Fruit fly (Drosophila melanogaster) whole organism, wandering third instar larva: ENCODE results near the gene Ir94d.

Experiments
- GATAd ChIP-seq: sonication (Bioruptor generic); optimal IDR thresholded peaks from 2 replicates; lab custom pipeline; 2016; ENCODE audit warnings: missing biosample characterization, missing genetic modification characterization
- OdsH ChIP-seq: fragments of 200-800 bp; sonication (Bioruptor generic); optimal IDR thresholded peaks from 2 replicates; lab custom pipeline; 2016; ENCODE audit warnings: missing biosample characterization, mild to moderate bottlenecking, missing genetic modification characterization
- lola ChIP-seq: fragments of >200 bp; optimal IDR thresholded peaks from 2 replicates; lab custom pipeline; 2017; ENCODE audit warnings: missing biosample characterization, missing genetic modification characterization
- psq ChIP-seq: fragments of 200-800 bp; sonication (Bioruptor generic); optimal IDR thresholded peaks from 3 replicates; lab custom pipeline; 2017; ENCODE audit warnings: missing biosample characterization, mild to moderate bottlenecking, missing genetic modification characterization, moderate library complexity

DNA sequence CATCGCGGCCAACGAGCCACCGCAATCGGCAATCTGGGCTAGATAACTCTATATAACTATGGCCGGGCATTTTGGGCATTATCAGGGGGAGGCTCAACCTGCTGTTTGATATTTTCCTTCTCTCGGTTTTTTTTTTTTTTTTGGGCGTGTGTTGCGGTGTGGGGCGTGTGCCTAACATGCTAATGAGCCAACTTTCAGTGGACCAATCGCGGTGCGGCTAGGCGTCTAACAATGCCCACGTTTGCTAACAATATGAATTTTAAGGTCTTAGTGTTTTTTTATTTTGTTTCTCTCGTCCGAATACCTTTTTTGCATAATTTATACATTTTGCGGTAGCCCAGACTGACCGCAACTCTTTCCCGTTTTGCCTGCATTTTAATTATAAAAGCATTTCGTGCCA lies 19.3 kb downstream of the Ir94d start:
- TF ChIP-seq GATAd (GFP tag; lab: Kevin White, UChicago) = no peak
- TF ChIP-seq psq (GFP tag; lab: Kevin White, UChicago) = no peak
- no peak for TF ChIP-seq lola (GFP tag; lab: Kevin White, UChicago)
- TF ChIP-seq OdsH (GFP tag; lab: Kevin White, UChicago) = no peak
